Worm (Caenorhabditis elegans): ENCODE data around the gene str-84.
A peak's percentile ranks its signal among the peaks of the same experiment; 100 is the strongest.

DNA sequence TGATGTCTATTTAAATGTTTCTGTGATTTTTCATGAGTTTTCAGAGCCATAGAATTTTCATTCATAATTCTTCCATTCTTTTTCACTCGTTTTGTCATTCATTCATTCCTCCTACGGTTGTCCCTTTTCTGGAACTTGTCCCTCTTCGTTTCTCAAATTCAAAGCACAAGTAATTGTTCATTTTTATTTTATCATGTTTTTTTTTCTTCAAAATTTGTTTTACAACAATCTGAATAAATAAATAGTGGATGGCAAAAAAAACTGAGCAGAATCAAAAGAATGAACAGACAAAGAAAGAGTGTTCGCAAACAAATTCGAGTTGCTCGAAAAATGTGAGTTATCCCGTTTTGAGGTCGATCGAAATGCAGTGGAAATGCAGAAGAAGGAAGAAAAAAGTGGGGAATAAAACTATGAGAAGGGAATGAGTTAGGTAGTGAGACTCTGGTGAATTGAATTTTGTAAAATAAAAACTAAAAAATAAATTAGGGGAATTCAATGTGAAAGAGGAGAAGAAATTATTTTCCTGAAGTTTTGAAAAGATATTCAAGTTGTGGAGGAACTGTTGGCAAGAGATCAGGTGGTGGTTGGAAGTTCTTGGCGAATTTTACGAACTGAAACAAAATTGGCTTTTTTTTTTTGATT, 41.2 kb downstream of the str-84 start:
- TF ChIP-seq nhr-237 (tag; optimal IDR thresholded peaks at IDR 0.05) (no peak), ceh-82 (tag; optimal IDR thresholded peaks at IDR 0.05) (no peak), unc-62 (GFP tag; optimal IDR thresholded peaks at IDR 0.05) (no peak), mdl-1 (tag; optimal IDR thresholded peaks at IDR 0.05) (no peak), blmp-1 (tag; optimal IDR thresholded peaks at IDR 0.05) (peak; percentile 17), unc-30 (tag; optimal IDR thresholded peaks at IDR 0.05) (no peak), nhr-76 (tag; optimal IDR thresholded peaks at IDR 0.05) (no peak), zag-1 (tag; optimal IDR thresholded peaks at IDR 0.05) (no peak)
